Worm (Caenorhabditis elegans): ENCODE results near the gene srh-35.

DNA sequence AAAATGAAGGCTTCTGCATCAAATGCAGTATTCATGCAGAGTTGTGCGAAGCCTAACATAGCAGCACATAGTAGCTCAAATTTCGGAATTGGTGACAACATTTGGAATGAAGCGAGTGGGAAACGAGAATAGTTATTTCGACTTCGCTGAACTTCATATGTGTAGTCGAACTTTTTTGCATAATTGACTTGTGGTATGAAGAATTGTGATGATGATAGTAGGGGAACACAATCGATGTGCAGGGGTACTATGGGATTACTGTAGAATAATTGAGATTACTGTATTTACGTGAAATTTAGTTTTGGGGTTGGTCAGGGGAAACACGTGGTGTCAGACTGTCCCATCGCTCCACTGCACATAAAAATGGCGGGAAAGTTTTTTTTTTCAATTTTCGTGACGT is 8.1 kb downstream of the srh-35 start, which contains the start of gene B0554.7:
- no peak for TF ChIP-seq unc-42 (tag; optimal IDR thresholded peaks at IDR 0.05)
- TF ChIP-seq elt-2 (tag; optimal IDR thresholded peaks at IDR 0.05): no peak
- TF ChIP-seq npax-4 (tag; optimal IDR thresholded peaks at IDR 0.05): no peak
- TF ChIP-seq odd-2 (tag; optimal IDR thresholded peaks at IDR 0.05): no peak
- no peak for TF ChIP-seq fkh-6 (tag; optimal IDR thresholded peaks at IDR 0.05)
- TF ChIP-seq F13H6.1 (tag; optimal IDR thresholded peaks at IDR 0.05): no peak
- TF ChIP-seq dmd-4 (tag; optimal IDR thresholded peaks at IDR 0.05; ENCODE audit: borderline replicate concordance): no peak
- no peak for TF ChIP-seq unc-3 (GFP tag; conservative IDR thresholded peaks at IDR 0.05)
- no peak for TF ChIP-seq unc-3 (tag; optimal IDR thresholded peaks at IDR 0.05)
- TF ChIP-seq pha-4 (tag; optimal IDR thresholded peaks at IDR 0.05): no peak
- no peak for TF ChIP-seq hlh-6 (tag; optimal IDR thresholded peaks at IDR 0.05)
- no peak for TF ChIP-seq ceh-9 (tag; optimal IDR thresholded peaks at IDR 0.05)
- no peak for TF ChIP-seq tbx-2 (tag; optimal IDR thresholded peaks at IDR 0.05)

All from whole organism, late embryonic.